Worm (Caenorhabditis elegans): ENCODE data around the gene lido-14.

lido-14 gene

DNA sequence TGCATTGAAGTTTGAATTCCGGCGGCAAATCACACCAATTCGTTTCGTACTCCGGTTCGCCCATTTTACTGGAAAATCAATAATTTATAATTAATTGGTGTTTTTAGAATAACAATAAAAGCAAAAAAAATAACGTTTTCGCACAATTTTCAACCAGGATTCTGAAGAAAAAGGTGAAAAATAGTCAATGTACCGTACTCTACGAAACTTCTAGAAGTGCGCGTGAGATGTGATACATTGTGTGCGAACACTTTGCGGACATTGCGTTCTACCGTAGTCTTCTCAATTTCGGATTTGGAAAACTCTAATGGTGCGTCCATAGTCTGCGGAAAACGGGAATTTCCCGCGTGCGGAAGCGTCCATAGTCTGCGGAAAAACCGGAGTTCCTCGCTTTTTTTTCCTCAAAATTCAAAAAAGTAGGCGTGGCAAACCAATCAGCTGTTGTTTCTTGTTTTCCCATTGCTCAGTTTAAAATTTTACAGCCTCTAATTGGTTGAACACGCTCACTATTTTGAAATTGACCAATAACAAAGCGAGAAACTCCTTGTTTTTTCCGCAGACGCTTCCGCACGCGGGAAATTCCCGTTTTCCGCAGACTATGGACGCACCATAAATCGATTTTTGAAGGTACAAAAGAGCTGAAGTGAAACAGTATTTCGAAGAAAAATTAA is 10.9 kb upstream of the lido-14 start, which contains the start of the genes F14D2.14 and bath-29:
Gene F14D2.14, minus strand, starts transcription at position 51 of the 671 bp plus-strand sequence.
Gene bath-29, plus strand, starts transcription at position 621 of the 671 bp plus-strand sequence.
- TF ChIP-seq ceh-34 (tag; optimal IDR thresholded peaks at IDR 0.05) (no peak), gmeb-2 (tag; optimal IDR thresholded peaks at IDR 0.05) (no peak), dve-1 (tag; optimal IDR thresholded peaks at IDR 0.05) (no peak), fax-1 (tag; optimal IDR thresholded peaks at IDR 0.05) (no peak)

DNA sequence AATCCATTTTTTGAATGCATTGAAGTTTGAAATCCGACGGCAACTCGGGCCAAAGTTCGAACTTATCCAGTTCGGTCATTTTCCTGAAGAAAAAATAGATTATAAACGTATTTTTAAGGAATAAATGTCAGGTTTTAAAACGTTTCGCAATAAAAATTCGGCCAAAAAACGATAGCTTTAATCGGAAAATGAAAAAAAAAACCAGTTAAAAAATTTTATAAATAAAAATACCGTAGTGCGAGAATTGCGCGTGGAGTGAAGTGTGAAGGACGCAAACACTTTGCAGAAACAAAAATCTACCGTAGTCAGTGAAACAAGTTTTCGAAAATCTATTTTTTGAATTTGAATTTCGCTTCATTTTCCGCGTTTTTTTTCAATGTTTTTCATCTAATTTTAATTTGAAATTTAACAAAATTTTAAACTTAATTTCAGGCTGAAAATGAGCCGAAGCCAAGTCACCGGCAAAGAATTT is 9.1 kb upstream of the lido-14 start, which contains the start of gene F14D2.8:
Gene F14D2.8, minus strand, starts transcription at position 51 of the 472 bp plus-strand sequence.
- no peak for TF ChIP-seq hlh-15 (tag; optimal IDR thresholded peaks at IDR 0.05)
- no peak for TF ChIP-seq nhr-232 (tag; optimal IDR thresholded peaks at IDR 0.05)
- TF ChIP-seq ztf-16 (tag; optimal IDR thresholded peaks at IDR 0.05) = no peak
- TF ChIP-seq npax-4 (tag; optimal IDR thresholded peaks at IDR 0.05) = no peak
- TF ChIP-seq ceh-24 (tag; optimal IDR thresholded peaks at IDR 0.05) = no peak
- TF ChIP-seq ceh-6 (GFP tag; optimal IDR thresholded peaks at IDR 0.05) = no peak

DNA sequence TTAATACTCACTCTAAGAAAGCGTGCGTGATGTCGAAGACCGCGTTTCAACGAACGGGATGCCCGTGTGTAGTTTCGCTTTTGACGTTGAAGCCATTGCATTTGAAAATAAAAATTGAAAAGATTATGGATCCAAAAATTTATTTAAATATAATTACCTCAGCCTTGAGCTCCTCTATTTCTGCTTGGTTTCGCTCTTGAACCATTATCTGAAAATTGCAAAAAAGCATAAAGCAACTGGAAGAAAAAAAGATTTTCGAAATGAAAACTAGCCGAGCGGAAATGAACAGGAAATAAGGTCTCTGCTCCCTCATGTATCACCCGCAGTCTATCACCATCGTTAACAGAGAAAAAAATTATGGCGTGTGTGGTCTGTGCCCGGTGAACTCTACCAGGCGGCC is 8.2 kb downstream of the lido-14 start, which contains the start of gene Y49F6C.6:
Gene Y49F6C.6, minus strand, starts transcription at position 101 of the 400 bp plus-strand sequence.
- TF ChIP-seq madf-2 (tag; optimal IDR thresholded peaks at IDR 0.05) = no peak
- no peak for TF ChIP-seq lim-6 (tag; optimal IDR thresholded peaks at IDR 0.05)
- no peak for TF ChIP-seq ztf-16 (tag; optimal IDR thresholded peaks at IDR 0.05)
- no peak for TF ChIP-seq ceh-14 (tag; optimal IDR thresholded peaks at IDR 0.05)
- no peak for TF ChIP-seq ceh-18 (tag; optimal IDR thresholded peaks at IDR 0.05)
- TF ChIP-seq ceh-9 (tag; optimal IDR thresholded peaks at IDR 0.05) = no peak
- TF ChIP-seq hlh-8 (tag; optimal IDR thresholded peaks at IDR 0.05) = no peak

DNA sequence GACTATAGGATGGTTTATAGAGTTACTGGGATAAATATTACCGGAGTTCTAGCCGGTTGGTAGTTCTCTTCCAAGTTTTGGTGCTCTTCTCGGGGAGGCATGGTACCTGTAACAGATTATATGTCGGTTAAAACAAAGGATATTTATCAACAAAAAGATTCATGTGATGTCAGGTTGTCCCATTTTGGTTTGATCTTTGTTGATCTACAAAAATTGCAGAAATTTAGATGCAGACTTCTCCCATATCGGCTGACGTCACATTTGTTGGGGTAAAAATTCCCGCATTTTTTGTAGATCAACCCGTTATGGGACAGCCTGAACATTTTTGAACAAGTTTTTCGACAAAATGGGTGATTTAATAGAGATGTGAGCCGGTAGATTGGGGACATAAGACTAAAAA is 9.2 kb downstream of the lido-14 start, which contains the start of gene Y49F6C.7:
Gene Y49F6C.7, minus strand, starts transcription at position 101 of the 400 bp plus-strand sequence.
- TF ChIP-seq ceh-48 (tag; optimal IDR thresholded peaks at IDR 0.05) = no peak
- no peak for TF ChIP-seq pat-9 (tag; optimal IDR thresholded peaks at IDR 0.05)
- no peak for TF ChIP-seq ahr-1 (tag; optimal IDR thresholded peaks at IDR 0.05)
- no peak for TF ChIP-seq unc-42 (tag; optimal IDR thresholded peaks at IDR 0.05)
- no peak for TF ChIP-seq che-1 (tag; optimal IDR thresholded peaks at IDR 0.05)
- no peak for TF ChIP-seq hlh-13 (GFP tag; optimal IDR thresholded peaks at IDR 0.05)
- no peak for TF ChIP-seq ets-4 (tag; optimal IDR thresholded peaks at IDR 0.05)
- TF ChIP-seq nhr-232 (tag; optimal IDR thresholded peaks at IDR 0.05) = no peak
- TF ChIP-seq ttx-3 (tag; optimal IDR thresholded peaks at IDR 0.05) = no peak
- no peak for TF ChIP-seq pros-1 (tag; optimal IDR thresholded peaks at IDR 0.05)
- no peak for TF ChIP-seq lim-6 (tag; optimal IDR thresholded peaks at IDR 0.05)
- no peak for TF ChIP-seq fkh-10 (GFP tag; optimal IDR thresholded peaks at IDR 0.05)
- no peak for TF ChIP-seq gmeb-2 (tag; optimal IDR thresholded peaks at IDR 0.05)
- no peak for TF ChIP-seq ceh-31 (tag; optimal IDR thresholded peaks at IDR 0.05)
- TF ChIP-seq F13H6.1 (tag; optimal IDR thresholded peaks at IDR 0.05) = no peak
- no peak for TF ChIP-seq npax-4 (tag; optimal IDR thresholded peaks at IDR 0.05)
- no peak for TF ChIP-seq tbx-7 (tag; optimal IDR thresholded peaks at IDR 0.05)
- TF ChIP-seq hlh-30 (tag; optimal IDR thresholded peaks at IDR 0.05; ENCODE audit: insufficient read depth) = no peak
- no peak for TF ChIP-seq sox-2 (GFP tag; IDR thresholded peaks at IDR 0.05)
- TF ChIP-seq eyg-1 (tag; optimal IDR thresholded peaks at IDR 0.05) = no peak

DNA sequence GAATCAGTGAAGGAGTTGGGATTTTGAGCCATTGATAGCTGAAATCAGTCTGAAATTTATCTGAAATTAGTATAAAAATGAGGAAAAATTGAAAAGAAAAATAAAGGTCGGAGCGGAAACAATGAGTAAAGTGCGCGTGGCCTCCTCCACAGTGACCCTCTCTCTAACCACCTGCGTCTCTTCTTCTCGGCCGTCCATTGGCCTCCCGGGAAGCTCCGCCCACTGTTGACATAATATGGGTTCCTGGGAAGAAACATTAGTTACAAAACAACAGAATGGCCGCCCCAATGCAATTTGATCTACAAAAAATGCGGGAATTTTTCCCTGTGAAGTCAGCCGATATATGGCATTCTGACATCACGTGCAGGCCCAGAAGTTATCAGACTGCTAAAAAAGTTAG is 11.1 kb downstream of the lido-14 start, which contains the start of gene Y49F6C.8:
Gene Y49F6C.8, minus strand, starts transcription at position 51 of the 400 bp plus-strand sequence.
- peak; percentile 96 for TF ChIP-seq nfya-1 (tag; optimal IDR thresholded peaks at IDR 0.05)
- TF ChIP-seq dmd-4 (tag; optimal IDR thresholded peaks at IDR 0.05; ENCODE audit: borderline replicate concordance) = no peak
- no peak for TF ChIP-seq hlh-30 (tag; optimal IDR thresholded peaks at IDR 0.05; ENCODE audit: insufficient read depth)

All from whole organism, late embryonic.